Worm (Caenorhabditis elegans) whole organism, young adult: ENCODE results near the gene cee-1.
A peak's percentile ranks its signal among the peaks of the same experiment; 100 is the strongest.

Source experiments
- B0261.1 ChIP-seq: sonication (generic microtip); optimal IDR thresholded peaks from 2 replicates; lab custom pipeline; 2016; ENCODE audit warnings: mild to moderate bottlenecking, missing genetic modification characterization, moderate library complexity, missing compliant biosample characterization
- F33H1.4 ChIP-seq: fragments of 200-800 bp; sonication (Bioruptor generic); IDR thresholded peaks from 2 replicates; pipeline ENCODE4 v1.3.6; 2022; ENCODE audit warnings: missing genetic modification reagents, missing genetic modification characterization, missing compliant biosample characterization
- F57C9.4 ChIP-seq: sonication (generic microtip); optimal IDR thresholded peaks from 2 replicates; lab custom pipeline; 2017; ENCODE audit warnings: mild to moderate bottlenecking, missing genetic modification characterization, missing compliant biosample characterization
- Y53G8AR.9 ChIP-seq: fragments of 200-800 bp; sonication (Bioruptor generic); conservative IDR thresholded peaks from 2 replicates; pipeline ENCODE4 v1.3.6; 2022; ENCODE audit warnings: missing genetic modification reagents, missing genetic modification characterization, missing compliant biosample characterization
- Y56A3A.18 ChIP-seq: fragments of 200-800 bp; sonication (Bioruptor generic); IDR thresholded peaks from 2 replicates; pipeline ENCODE4 v1.3.6; 2022; ENCODE audit warnings: missing genetic modification reagents, missing genetic modification characterization, missing compliant biosample characterization
- aptf-3 ChIP-seq: fragments of 200-800 bp; sonication (Bioruptor generic); IDR thresholded peaks from 2 replicates; pipeline ENCODE4 v1.3.6; 2022; ENCODE audit warnings: missing genetic modification characterization, missing compliant biosample characterization
- attf-3 ChIP-seq: fragments of 200-800 bp; sonication (Bioruptor generic); conservative IDR thresholded peaks from 2 replicates; pipeline ENCODE4 v1.3.6; 2022; ENCODE audit warnings: missing genetic modification reagents, missing genetic modification characterization, missing compliant biosample characterization
- attf-5 ChIP-seq: fragments of 200-800 bp; sonication (Bioruptor generic); optimal IDR thresholded peaks from 2 replicates; lab custom pipeline; 2018; ENCODE audit warnings: mild to moderate bottlenecking, missing genetic modification characterization, missing compliant biosample characterization
- ccch-3 ChIP-seq: fragments of 200-800 bp; sonication (Bioruptor generic); optimal IDR thresholded peaks from 2 replicates; lab custom pipeline; 2018; ENCODE audit warnings: mild to moderate bottlenecking, missing genetic modification characterization, missing compliant biosample characterization
- dox-1 ChIP-seq: fragments of 200-800 bp; sonication (Bioruptor generic); IDR thresholded peaks from 2 replicates; pipeline ENCODE4 v1.3.6; 2022; ENCODE audit warnings: missing genetic modification reagents, missing genetic modification characterization, missing compliant biosample characterization
- dpff-1 ChIP-seq: sonication (generic microtip); optimal IDR thresholded peaks from 2 replicates; lab custom pipeline; 2017; ENCODE audit warnings: mild to moderate bottlenecking, missing genetic modification characterization, missing compliant biosample characterization
- efl-1 ChIP-seq: fragments of 150-350 bp; optimal IDR thresholded peaks from 2 replicates; lab custom pipeline; 2014; ENCODE audit warnings: missing biosample characterization, missing genetic modification reagents, missing genetic modification characterization
- egl-18 ChIP-seq: fragments of 200-800 bp; sonication (Bioruptor generic); IDR thresholded peaks from 2 replicates; pipeline ENCODE4 v1.3.6; 2022; ENCODE audit warnings: missing genetic modification reagents, missing genetic modification characterization, missing compliant biosample characterization
- egl-44 ChIP-seq: fragments of 200-800 bp; sonication (Bioruptor generic); IDR thresholded peaks from 2 replicates; pipeline ENCODE4 v1.3.6; 2022; ENCODE audit warnings: missing genetic modification reagents, missing genetic modification characterization, missing compliant biosample characterization
- hmg-1.2 ChIP-seq: fragments of 200-800 bp; sonication (Bioruptor generic); IDR thresholded peaks from 2 replicates; pipeline ENCODE4 v1.3.6; 2022; ENCODE audit warnings: missing genetic modification reagents, missing genetic modification characterization, missing compliant biosample characterization
- hmg-20 ChIP-seq: fragments of 200-800 bp; sonication (Bioruptor generic); IDR thresholded peaks from 2 replicates; pipeline ENCODE4 v1.3.6; 2022; ENCODE audit warnings: missing genetic modification reagents, missing genetic modification characterization, missing compliant biosample characterization
- lag-1 ChIP-seq: fragments of 200-800 bp; sonication (Bioruptor generic); IDR thresholded peaks from 2 replicates; pipeline ENCODE4 v1.3.6; 2022; ENCODE audit warnings: missing genetic modification reagents, missing genetic modification characterization, missing compliant biosample characterization
- let-607 ChIP-seq, 2 experiments: fragments of 200-800 bp in 1 of 2; sonication (Bioruptor generic) in 1 of 2; sonication (generic microtip) in 1 of 2; optimal IDR thresholded peaks; 2 replicates each; lab custom pipeline; 2016 to 2018; ENCODE audit warnings: mild to moderate bottlenecking in 2 of 2, missing compliant biosample characterization in 2 of 2, missing genetic modification characterization in 2 of 2, moderate library complexity in 2 of 2, missing genotype in 1 of 2
- lsl-1 ChIP-seq: fragments of 200-800 bp; sonication (Bioruptor generic); optimal IDR thresholded peaks from 2 replicates; lab custom pipeline; 2018; ENCODE audit warnings: mild to moderate bottlenecking, missing genetic modification characterization, moderate library complexity, missing compliant biosample characterization
- madf-3 ChIP-seq: fragments of 200-800 bp; sonication (Bioruptor generic); IDR thresholded peaks from 2 replicates; pipeline ENCODE4 v1.3.6; 2022; ENCODE audit warnings: missing genetic modification reagents, missing genetic modification characterization, missing compliant biosample characterization
- madf-6 ChIP-seq: fragments of 200-800 bp; sonication (Bioruptor generic); IDR thresholded peaks from 2 replicates; pipeline ENCODE4 v1.3.6; 2022; ENCODE audit warnings: missing genetic modification reagents, missing genetic modification characterization, missing compliant biosample characterization
- mxl-1 ChIP-seq: sonication (generic microtip); optimal IDR thresholded peaks from 2 replicates; lab custom pipeline; 2016; ENCODE audit warnings: missing genetic modification characterization, missing compliant biosample characterization
- nhr-179 ChIP-seq: sonication (generic microtip); optimal IDR thresholded peaks from 2 replicates; lab custom pipeline; 2016; ENCODE audit warnings: mild to moderate bottlenecking, missing genetic modification characterization, missing compliant biosample characterization
- rcor-1 ChIP-seq: fragments of 200-800 bp; sonication (Bioruptor generic); IDR thresholded peaks from 2 replicates; pipeline ENCODE4 v1.3.6; 2022; ENCODE audit warnings: missing genetic modification reagents, missing genetic modification characterization, missing compliant biosample characterization
- rec-8 ChIP-seq, 2 experiments: sonication (generic microtip); optimal IDR thresholded peaks; 2 replicates each; lab custom pipeline; 2016; ENCODE audit warnings: mild to moderate bottlenecking in 2 of 2, missing genetic modification characterization in 2 of 2, missing genetic modification reagents in 2 of 2, missing genotype in 2 of 2, missing biosample characterization in 1 of 2, missing compliant biosample characterization in 1 of 2, moderate library complexity in 1 of 2
- repo-1 ChIP-seq: sonication (generic microtip); optimal IDR thresholded peaks from 2 replicates; lab custom pipeline; 2017; ENCODE audit warnings: mild to moderate bottlenecking, missing genetic modification characterization, missing compliant biosample characterization
- sea-2 ChIP-seq: fragments of 200-800 bp; sonication (Bioruptor generic); IDR thresholded peaks from 2 replicates; pipeline ENCODE4 v1.3.6; 2022; ENCODE audit warnings: missing genetic modification characterization, missing compliant biosample characterization
- snpc-4 ChIP-seq, 5 experiments: fragments of 150-350 bp in 1 of 5; sonication (generic microtip) in 4 of 5; optimal IDR thresholded peaks; 2 replicates each; lab custom pipeline; 2014 to 2018; ENCODE audit warnings: missing genetic modification characterization in 5 of 5, missing biosample characterization in 3 of 5, antibody characterized with exemption in 2 of 5, mild to moderate bottlenecking in 2 of 5, missing compliant biosample characterization in 2 of 5, missing genotype in 2 of 5, moderate library complexity in 2 of 5, missing genetic modification reagents in 1 of 5
- somi-1 ChIP-seq: fragments of 200-800 bp; sonication (Bioruptor generic); optimal IDR thresholded peaks from 2 replicates; lab custom pipeline; 2018; ENCODE audit warnings: mild to moderate bottlenecking, missing genetic modification characterization, missing compliant biosample characterization
- tbx-9 ChIP-seq: sonication (generic microtip); optimal IDR thresholded peaks from 2 replicates; lab custom pipeline; 2016; ENCODE audit warnings: borderline replicate concordance, missing genetic modification characterization, inconsistent platforms, missing compliant biosample characterization
- ztf-25 ChIP-seq: fragments of 200-800 bp; sonication (Bioruptor generic); IDR thresholded peaks from 2 replicates; pipeline ENCODE4 v1.3.6; 2022; ENCODE audit warnings: missing genetic modification reagents, missing genetic modification characterization, missing compliant biosample characterization
- ztf-26 ChIP-seq: sonication (generic microtip); optimal IDR thresholded peaks from 2 replicates; lab custom pipeline; 2017; ENCODE audit warnings: missing genetic modification characterization, missing compliant biosample characterization

cee-1 gene

DNA sequence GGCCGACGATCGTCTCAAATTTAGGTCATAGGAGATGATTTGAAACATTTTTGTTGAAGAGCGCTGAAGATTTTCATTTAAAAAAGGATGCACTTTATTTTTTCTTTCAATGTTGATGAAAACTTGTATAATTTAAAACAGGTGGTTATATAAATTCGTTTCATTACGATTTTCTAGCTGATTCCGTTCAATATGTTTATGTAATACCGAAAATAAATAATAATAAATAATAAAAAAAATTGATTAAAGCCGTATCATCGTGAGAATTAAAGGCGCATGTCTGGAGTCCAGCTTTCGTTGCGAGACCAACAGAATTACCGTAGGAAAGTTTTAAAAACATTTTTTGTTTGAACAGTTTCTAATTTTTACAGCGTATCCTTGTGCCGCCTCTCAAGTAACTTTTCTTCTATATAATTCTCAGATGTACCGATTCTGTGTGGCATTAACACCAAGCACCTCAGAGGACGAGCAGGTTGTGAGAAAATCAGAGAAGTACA is 19.8 kb downstream of the cee-1 start, which contains the start of the genes C26E6.12 and eri-9:
TSS of gene C26E6.12 (minus strand) at position 51 of the 497 bp plus-strand sequence.
TSS of gene eri-9 (plus strand) at position 248 of the 497 bp plus-strand sequence.
- TF ChIP-seq B0261.1 (tag; lab: Kevin White, UChicago) (no peak), sea-2 (GFP tag; lab: Robert Waterston, UW) (no peak), lag-1 (GFP tag; lab: Robert Waterston, UW) (no peak), hmg-1.2 (no peak), dpff-1 (tag; lab: Kevin White, UChicago) (no peak), attf-3 (GFP tag; lab: Robert Waterston, UW) (no peak), rcor-1 (GFP tag; lab: Robert Waterston, UW) (no peak), F33H1.4 (GFP tag; lab: Robert Waterston, UW) (peak; percentile 56; the same call in 1 of the 2 replicates), ccch-3 (GFP tag; lab: Kevin White, UChicago) (no peak), repo-1 (tag; lab: Kevin White, UChicago) (no peak), egl-44 (GFP tag; lab: Robert Waterston, UW) (no peak), rec-8 (tag; optimal IDR thresholded peaks at IDR 0.05; lab: Kevin White, UChicago) (no peak), F57C9.4 (no peak), lsl-1 (GFP tag; lab: Kevin White, UChicago) (peak; percentile 66), ztf-25 (no peak), Y56A3A.18 (GFP tag; lab: Robert Waterston, UW) (no peak), madf-3 (GFP tag; lab: Robert Waterston, UW) (no peak)
- TF ChIP-seq, all 124 proteins: peak for 2

DNA sequence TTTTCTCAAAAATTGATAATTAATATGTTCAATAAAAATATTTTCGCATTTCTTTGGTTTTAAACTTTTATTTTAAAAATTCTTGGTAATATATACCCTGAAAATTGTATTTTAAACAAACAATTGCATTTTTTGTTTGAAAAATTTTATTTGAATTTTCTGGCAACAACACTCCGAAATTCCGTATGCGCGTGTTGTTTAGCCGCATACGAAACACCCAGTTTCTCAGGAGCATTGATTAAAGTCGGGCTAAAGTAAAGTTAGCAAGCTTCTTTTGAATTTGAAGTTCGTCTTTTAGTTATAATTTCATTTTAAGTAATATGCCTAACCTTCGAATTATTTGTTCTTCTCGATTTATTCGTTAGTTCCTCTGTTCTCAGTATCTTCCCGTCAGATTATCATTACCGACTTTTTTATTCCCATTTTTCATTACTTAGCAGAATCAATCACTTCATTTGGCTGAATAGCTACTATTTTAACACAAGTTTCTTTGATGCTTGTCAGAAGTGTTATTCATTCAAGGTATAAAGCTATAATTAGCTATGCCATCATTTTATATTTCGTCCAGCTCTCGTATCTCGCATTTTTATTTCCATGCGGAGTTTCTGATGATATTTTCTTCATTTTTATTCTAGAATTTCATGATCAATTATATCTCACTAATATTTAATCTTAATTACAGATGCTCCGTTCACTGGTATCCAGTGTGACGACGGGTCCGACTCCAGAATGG is 22.6 kb downstream of the cee-1 start, which contains the start of gene mrps-18C:
TSS of gene mrps-18C (plus strand) at position 683 of the 733 bp plus-strand sequence.
- no peak for TF ChIP-seq hmg-20
- TF ChIP-seq let-607 (tag; optimal IDR thresholded peaks at IDR 0.05; lab: Kevin White, UChicago) = no peak
- TF ChIP-seq egl-18 (GFP tag; lab: Robert Waterston, UW) = no peak
- TF ChIP-seq lag-1 (GFP tag; lab: Robert Waterston, UW) = no peak
- TF ChIP-seq somi-1 (GFP tag; lab: Kevin White, UChicago) = no peak
- TF ChIP-seq snpc-4 (GFP tag; optimal IDR thresholded peaks at IDR 0.05; lab: Kevin White, UChicago) = no peak
- TF ChIP-seq snpc-4 (tag; optimal IDR thresholded peaks at IDR 0.05; lab: Kevin White, UChicago) = no peak
- no peak for TF ChIP-seq nhr-179 (tag; lab: Kevin White, UChicago)
- peak; percentile 4 for TF ChIP-seq efl-1 (GFP tag; lab: Kevin White, UChicago)
- TF ChIP-seq mxl-1 = no peak
- TF ChIP-seq attf-5 (GFP tag; lab: Kevin White, UChicago) = no peak
- no peak for TF ChIP-seq tbx-9
- TF ChIP-seq B0261.1 (tag; lab: Kevin White, UChicago) = no peak
- TF ChIP-seq ztf-26 (tag; lab: Kevin White, UChicago) = no peak
- no peak for TF ChIP-seq F33H1.4 (GFP tag; lab: Robert Waterston, UW)
- TF ChIP-seq dox-1 (GFP tag; lab: Robert Waterston, UW) = no peak
- TF ChIP-seq attf-3 (GFP tag; lab: Robert Waterston, UW) = peak; percentile 92
- TF ChIP-seq, all 124 proteins: peak for 2

DNA sequence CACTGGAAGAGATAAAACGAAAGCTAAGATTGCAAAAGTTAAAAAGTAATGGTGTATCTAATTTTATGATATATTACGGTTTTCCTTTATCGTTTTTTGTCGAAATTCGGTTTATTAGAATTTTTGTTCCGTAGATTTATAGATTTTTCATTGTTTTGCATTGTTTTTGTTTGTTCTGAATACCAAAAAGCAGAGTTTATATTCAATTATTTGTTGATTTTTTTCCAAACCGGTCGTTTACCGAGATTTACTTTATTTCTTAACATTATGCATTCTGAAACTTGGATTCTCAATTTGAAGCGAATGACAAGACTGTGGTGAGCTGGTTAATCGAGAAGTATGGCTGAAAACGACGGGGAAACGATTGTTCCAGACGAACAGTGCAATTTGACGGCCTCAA is 24.5 kb downstream of the cee-1 start, which contains the start of gene fsn-1:
TSS of gene fsn-1 (plus strand) at position 301 of the 400 bp plus-strand sequence.
- TF ChIP-seq madf-6 (GFP tag; lab: Robert Waterston, UW) (0 out of 2 replicates have a peak, but pooled peaks have one; percentile 37), hmg-1.2 (no peak), Y53G8AR.9 (GFP tag; lab: Robert Waterston, UW) (0 out of 2 replicates have a peak, but pooled peaks have one; percentile 21), aptf-3 (GFP tag; lab: Robert Waterston, UW) (no peak)
